Worm (Caenorhabditis elegans) whole organism, mixed stage, embryonic: ENCODE data around the gene gpd-1.

ENCODE experiments used
- blmp-1 ChIP-seq: fragments of 150-350 bp; optimal IDR thresholded peaks from 2 replicates; lab custom pipeline; 2014; ENCODE audit warnings: missing biosample characterization, missing genetic modification characterization
- lin-32 ChIP-seq: fragments of 200-800 bp; sonication (Bioruptor generic); optimal IDR thresholded peaks from 2 replicates; lab custom pipeline; 2018; ENCODE audit warnings: mild to moderate bottlenecking, missing genetic modification characterization, missing compliant biosample characterization
- lsy-2 ChIP-seq: fragments of 150-350 bp; optimal IDR thresholded peaks from 2 replicates; lab custom pipeline; 2014; ENCODE audit warnings: missing biosample characterization, missing genetic modification characterization
- nhr-12 ChIP-seq: fragments of 150-350 bp; optimal IDR thresholded peaks from 2 replicates; lab custom pipeline; 2014; ENCODE audit warnings: missing biosample characterization, missing genetic modification characterization
- nhr-237 ChIP-seq: fragments of 150-350 bp; optimal IDR thresholded peaks from 2 replicates; lab custom pipeline; 2014; ENCODE audit warnings: missing biosample characterization, missing genetic modification characterization
- pha-4 ChIP-seq: fragments of 150-350 bp; optimal IDR thresholded peaks from 2 replicates; lab custom pipeline; 2018; ENCODE audit warnings: missing biosample characterization, missing genetic modification reagents, missing genetic modification characterization
- snpc-4 ChIP-seq: fragments of 150-350 bp; optimal IDR thresholded peaks from 2 replicates; lab custom pipeline; 2014; ENCODE audit warnings: missing biosample characterization, missing genetic modification characterization
- sptf-1 ChIP-seq: sonication (generic microtip); optimal IDR thresholded peaks from 2 replicates; lab custom pipeline; 2017; ENCODE audit warnings: mild to moderate bottlenecking, missing genetic modification characterization, moderate library complexity, missing compliant biosample characterization
- unc-62 ChIP-seq: fragments of 150-350 bp; optimal IDR thresholded peaks from 2 replicates; lab custom pipeline; 2014; ENCODE audit warnings: missing biosample characterization, missing genetic modification reagents, missing genetic modification characterization

DNA sequence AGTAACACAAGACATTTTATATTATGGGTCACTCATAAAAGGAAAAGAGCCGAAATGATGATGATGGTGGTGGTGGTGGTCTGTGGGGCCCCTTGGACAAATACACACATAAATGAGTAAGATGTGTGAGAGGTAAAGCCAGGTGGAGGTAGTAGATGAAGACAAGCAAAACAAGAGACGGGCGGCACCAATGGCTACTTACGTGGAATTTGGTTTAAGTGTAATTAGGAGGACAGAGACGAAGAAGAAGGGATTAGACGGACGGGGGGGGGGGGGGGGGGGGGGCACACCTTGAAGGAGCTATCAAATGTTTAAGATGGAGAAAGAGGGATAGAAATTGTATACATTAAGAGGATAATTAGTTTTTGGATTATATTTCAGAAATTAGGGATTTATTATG lies 19.2 kb upstream of the gpd-1 start:
- TF ChIP-seq pha-4 (tag; lab: Kevin White, UChicago) = no peak
- no peak for TF ChIP-seq nhr-12 (tag; lab: Kevin White, UChicago)
- TF ChIP-seq unc-62 (GFP tag; lab: Kevin White, UChicago) = no peak
- TF ChIP-seq sptf-1 = peak; percentile 64
- TF ChIP-seq snpc-4 (tag; lab: Kevin White, UChicago) = no peak
- TF ChIP-seq nhr-237 (tag; lab: Kevin White, UChicago) = no peak
- no peak for TF ChIP-seq lin-32 (GFP tag; lab: Kevin White, UChicago)
- TF ChIP-seq lsy-2 (tag; lab: Kevin White, UChicago) = no peak
- TF ChIP-seq blmp-1 (tag; lab: Kevin White, UChicago) = no peak
